Fruit fly (Drosophila melanogaster) whole organism, embryonic: Measurements from ENCODE around the gene dikar.

ENCODE experiments used
- CG11456 ChIP-seq: fragments of 200-800 bp; sonication (Bioruptor generic); IDR thresholded peaks from 3 replicates; pipeline ENCODE4 v1.3.6; 2022; ENCODE audit warnings: missing biosample characterization, missing genetic modification characterization
- CG12299 ChIP-seq: fragments of 200-800 bp; sonication (Bioruptor generic); optimal IDR thresholded peaks from 2 replicates; lab custom pipeline; 2018; ENCODE audit warnings: missing biosample characterization, mild to moderate bottlenecking, missing genetic modification characterization
- CG14014 ChIP-seq: fragments of 200-800 bp; sonication (Bioruptor generic); IDR thresholded peaks from 2 replicates; pipeline ENCODE4 v1.3.6; 2022; ENCODE audit warnings: missing biosample characterization, missing genetic modification characterization
- CG14965 ChIP-seq: fragments of 200-800 bp; sonication (Bioruptor generic); optimal IDR thresholded peaks from 2 replicates; lab custom pipeline; 2016; ENCODE audit warnings: missing biosample characterization, missing genetic modification characterization, borderline replicate concordance
- CG1529 ChIP-seq: fragments of 200-800 bp; sonication (Bioruptor generic); optimal IDR thresholded peaks from 3 replicates; lab custom pipeline; 2018; ENCODE audit warnings: missing biosample characterization, missing genetic modification characterization
- CG17359 ChIP-seq: fragments of 200-800 bp; sonication (Bioruptor generic); optimal IDR thresholded peaks from 3 replicates; lab custom pipeline; 2018; ENCODE audit warnings: missing biosample characterization, mild to moderate bottlenecking, missing genetic modification characterization, moderate library complexity
- CG18476 ChIP-seq: fragments of 200-800 bp; sonication (Bioruptor generic); optimal IDR thresholded peaks from 2 replicates; lab custom pipeline; 2016; ENCODE audit warnings: missing biosample characterization, mild to moderate bottlenecking, missing genetic modification characterization
- CG18619 ChIP-seq: fragments of 200-800 bp; sonication (Bioruptor generic); optimal IDR thresholded peaks from 3 replicates; lab custom pipeline; 2017; ENCODE audit warnings: missing biosample characterization, mild to moderate bottlenecking, missing genetic modification characterization
- CG34224 ChIP-seq: fragments of 200-800 bp; sonication (Bioruptor generic); IDR thresholded peaks from 3 replicates; pipeline ENCODE4 v1.3.6; 2022; ENCODE audit warnings: missing biosample characterization, missing genetic modification characterization; ENCODE audit not compliant: partially characterized antibody
- CG6689 ChIP-seq: fragments of 200-800 bp; sonication (Bioruptor generic); IDR thresholded peaks from 2 replicates; pipeline ENCODE4 v1.3.6; 2022; ENCODE audit warnings: missing biosample characterization, missing genetic modification characterization
- CG6765 ChIP-seq: fragments of 200-800 bp; sonication (Bioruptor generic); optimal IDR thresholded peaks from 3 replicates; lab custom pipeline; 2017; ENCODE audit warnings: missing biosample characterization, mild to moderate bottlenecking, missing genetic modification characterization
- CG7271 ChIP-seq: fragments of 200-800 bp; sonication (Bioruptor generic); optimal IDR thresholded peaks from 2 replicates; lab custom pipeline; 2018; ENCODE audit warnings: missing biosample characterization, mild to moderate bottlenecking, missing genetic modification characterization, moderate library complexity
- CG9215 ChIP-seq: fragments of 200-800 bp; sonication (Bioruptor generic); IDR thresholded peaks from 2 replicates; pipeline ENCODE4 v1.3.6; 2022; ENCODE audit warnings: missing biosample characterization, missing genetic modification characterization
- CG9437 ChIP-seq: fragments of 200-800 bp; sonication (Bioruptor generic); optimal IDR thresholded peaks from 2 replicates; lab custom pipeline; 2018; ENCODE audit warnings: missing biosample characterization, mild to moderate bottlenecking, missing genetic modification characterization
- CG9876 ChIP-seq: fragments of 200-800 bp; sonication (Bioruptor generic); optimal IDR thresholded peaks from 2 replicates; lab custom pipeline; 2016; ENCODE audit warnings: missing biosample characterization, missing genetic modification characterization
- CHES-1-like ChIP-seq: fragments of 200-800 bp; sonication (Bioruptor generic); optimal IDR thresholded peaks from 2 replicates; lab custom pipeline; 2016; ENCODE audit warnings: missing biosample characterization, missing genetic modification characterization
- CTCF ChIP-seq: fragments of 200-800 bp; sonication (Bioruptor generic); optimal IDR thresholded peaks from 2 replicates; lab custom pipeline; 2017; ENCODE audit warnings: missing biosample characterization, mild to moderate bottlenecking, missing genetic modification characterization, moderate library complexity
- Camta ChIP-seq: fragments of 200-800 bp; sonication (Bioruptor generic); optimal IDR thresholded peaks from 2 replicates; lab custom pipeline; 2016; ENCODE audit warnings: missing biosample characterization, missing genetic modification characterization
- Chrac-16 ChIP-seq: fragments of 200-800 bp; sonication (Bioruptor generic); optimal IDR thresholded peaks from 3 replicates; lab custom pipeline; 2016; ENCODE audit warnings: missing biosample characterization, missing genetic modification characterization
- Hey ChIP-seq: fragments of 200-800 bp; sonication (Bioruptor generic); optimal IDR thresholded peaks from 3 replicates; lab custom pipeline; 2018; ENCODE audit warnings: missing biosample characterization, mild to moderate bottlenecking, missing genetic modification characterization
- Kr ChIP-seq: fragments of 200-800 bp; sonication (Bioruptor generic); optimal IDR thresholded peaks from 2 replicates; lab custom pipeline; 2017; ENCODE audit warnings: missing biosample characterization, mild to moderate bottlenecking, missing genetic modification characterization
- MBD-R2 ChIP-seq: fragments of 200-800 bp; sonication (Bioruptor generic); IDR thresholded peaks from 2 replicates; pipeline ENCODE4 v1.3.6; 2022; ENCODE audit warnings: missing biosample characterization, missing genetic modification characterization
- Myb ChIP-seq: fragments of 200-800 bp; sonication (Bioruptor generic); optimal IDR thresholded peaks from 2 replicates; lab custom pipeline; 2016; ENCODE audit warnings: missing biosample characterization, missing genetic modification characterization
- Sry-δ ChIP-seq: fragments of 200-800 bp; sonication (Bioruptor generic); optimal IDR thresholded peaks from 2 replicates; lab custom pipeline; 2016; ENCODE audit warnings: missing biosample characterization, missing genetic modification characterization
- Trl ChIP-seq, 3 experiments: fragments of >200 bp in 2 of 3; fragments of 200-800 bp in 1 of 3; sonication (Bioruptor generic) in 1 of 3; optimal IDR thresholded peaks; 2 replicates in 1 of 3; 3 replicates in 2 of 3; lab custom pipeline; 2016 to 2017; ENCODE audit warnings: missing biosample characterization in 1 of 3, missing genetic modification characterization in 1 of 3
- abd-A ChIP-seq: fragments of 200-800 bp; sonication (Bioruptor generic); optimal IDR thresholded peaks from 3 replicates; lab custom pipeline; 2019; ENCODE audit warnings: missing biosample characterization, mild to moderate bottlenecking, missing genetic modification characterization, moderate library complexity
- az2 ChIP-seq: fragments of 200-800 bp; sonication (Bioruptor generic); optimal IDR thresholded peaks from 3 replicates; lab custom pipeline; 2016; ENCODE audit warnings: missing biosample characterization, missing genetic modification characterization
- bcd ChIP-seq: fragments of 200-800 bp; sonication (Bioruptor generic); optimal IDR thresholded peaks from 2 replicates; lab custom pipeline; 2017; ENCODE audit warnings: missing biosample characterization, mild to moderate bottlenecking, missing genetic modification characterization
- bigmax ChIP-seq: fragments of 200-800 bp; sonication (Bioruptor generic); optimal IDR thresholded peaks from 2 replicates; lab custom pipeline; 2018; ENCODE audit warnings: missing biosample characterization, mild to moderate bottlenecking, missing genetic modification characterization
- btn ChIP-seq: fragments of 200-800 bp; sonication (Bioruptor generic); optimal IDR thresholded peaks from 2 replicates; lab custom pipeline; 2016; ENCODE audit warnings: missing biosample characterization, missing genetic modification characterization
- chinmo ChIP-seq: fragments of 200-800 bp; sonication (Bioruptor generic); IDR thresholded peaks from 4 replicates; pipeline ENCODE4 v1.3.6; 2022; ENCODE audit warnings: missing biosample characterization, missing genetic modification characterization; ENCODE audit not compliant: partially characterized antibody
- chn ChIP-seq: fragments of 200-800 bp; sonication (Bioruptor generic); optimal IDR thresholded peaks from 2 replicates; lab custom pipeline; 2016; ENCODE audit warnings: missing biosample characterization, missing genetic modification characterization
- da ChIP-seq: fragments of 200-800 bp; sonication (Bioruptor generic); optimal IDR thresholded peaks from 2 replicates; lab custom pipeline; 2016; ENCODE audit warnings: missing biosample characterization, missing genetic modification characterization
- emc ChIP-seq: fragments of 200-800 bp; sonication (Bioruptor generic); optimal IDR thresholded peaks from 2 replicates; lab custom pipeline; 2016; ENCODE audit warnings: missing biosample characterization, missing genetic modification characterization
- ewg ChIP-seq: fragments of 200-800 bp; sonication (Bioruptor generic); optimal IDR thresholded peaks from 3 replicates; lab custom pipeline; 2017; ENCODE audit warnings: mild to moderate bottlenecking, missing biosample characterization, missing genetic modification reagents, missing genetic modification characterization
- eyg ChIP-seq: fragments of 200-800 bp; sonication (Bioruptor generic); optimal IDR thresholded peaks from 3 replicates; lab custom pipeline; 2016; ENCODE audit warnings: missing biosample characterization, missing genetic modification characterization
- gem ChIP-seq: fragments of 200-800 bp; sonication (Bioruptor generic); optimal IDR thresholded peaks from 2 replicates; lab custom pipeline; 2019; ENCODE audit warnings: missing biosample characterization, mild to moderate bottlenecking, missing genetic modification characterization, moderate library complexity
- gsb ChIP-seq: fragments of 200-800 bp; sonication (Bioruptor generic); IDR thresholded peaks from 2 replicates; pipeline ENCODE4 v1.3.6; 2022; ENCODE audit warnings: missing biosample characterization, missing genetic modification characterization
- gsb-n ChIP-seq: fragments of 200-800 bp; sonication (Bioruptor generic); optimal IDR thresholded peaks from 3 replicates; lab custom pipeline; 2018; ENCODE audit warnings: missing biosample characterization, mild to moderate bottlenecking, missing genetic modification characterization
- hkb ChIP-seq, 2 experiments: fragments of 200-800 bp in 1 of 2; fragments of >200 bp in 1 of 2; sonication (Bioruptor generic) in 1 of 2; IDR thresholded peaks in 1 of 2; optimal IDR thresholded peaks in 1 of 2; 2 replicates each; pipeline versions ENCODE4 v1.3.6 to Lab custom; 2017 to 2022; ENCODE audit warnings: missing biosample characterization in 1 of 2, missing genetic modification characterization in 1 of 2
- kni ChIP-seq: fragments of 200-800 bp; sonication (Bioruptor generic); optimal IDR thresholded peaks from 3 replicates; lab custom pipeline; 2017; ENCODE audit warnings: mild to moderate bottlenecking, missing biosample characterization, missing genetic modification reagents, missing genetic modification characterization
- luna ChIP-seq: fragments of 200-800 bp; sonication (Bioruptor generic); optimal IDR thresholded peaks from 2 replicates; lab custom pipeline; 2016; ENCODE audit warnings: missing biosample characterization, missing genetic modification characterization
- mam ChIP-seq: fragments of 200-800 bp; sonication (Bioruptor generic); optimal IDR thresholded peaks from 3 replicates; lab custom pipeline; 2016; ENCODE audit warnings: missing biosample characterization, missing genetic modification characterization
- psq ChIP-seq: fragments of 200-800 bp; sonication (Bioruptor generic); optimal IDR thresholded peaks from 2 replicates; lab custom pipeline; 2017; ENCODE audit warnings: missing biosample characterization, missing genetic modification characterization
- ro ChIP-seq: fragments of 200-800 bp; sonication (Bioruptor generic); IDR thresholded peaks from 2 replicates; pipeline ENCODE4 v1.3.6; 2022; ENCODE audit warnings: missing biosample characterization, missing genetic modification characterization
- salm ChIP-seq: fragments of 200-800 bp; sonication (Bioruptor generic); optimal IDR thresholded peaks from 2 replicates; lab custom pipeline; 2018; ENCODE audit warnings: missing biosample characterization, mild to moderate bottlenecking, missing genetic modification characterization
- sob ChIP-seq: fragments of 200-800 bp; sonication (Bioruptor generic); IDR thresholded peaks from 2 replicates; pipeline ENCODE4 v1.3.6; 2022; ENCODE audit warnings: missing biosample characterization, missing genetic modification characterization
- tap ChIP-seq: fragments of 200-800 bp; optimal IDR thresholded peaks from 3 replicates; lab custom pipeline; 2019; ENCODE audit warnings: missing biosample characterization, mild to moderate bottlenecking, missing genetic modification characterization, moderate library complexity
- trem ChIP-seq: fragments of 200-800 bp; optimal IDR thresholded peaks from 3 replicates; lab custom pipeline; 2019; ENCODE audit warnings: missing biosample characterization, mild to moderate bottlenecking, missing genetic modification characterization, moderate library complexity
- wdn ChIP-seq: fragments of 200-800 bp; sonication (Bioruptor generic); IDR thresholded peaks from 2 replicates; pipeline ENCODE4 v1.3.6; 2022; ENCODE audit warnings: missing biosample characterization, missing genetic modification characterization

Gene dikar

DNA sequence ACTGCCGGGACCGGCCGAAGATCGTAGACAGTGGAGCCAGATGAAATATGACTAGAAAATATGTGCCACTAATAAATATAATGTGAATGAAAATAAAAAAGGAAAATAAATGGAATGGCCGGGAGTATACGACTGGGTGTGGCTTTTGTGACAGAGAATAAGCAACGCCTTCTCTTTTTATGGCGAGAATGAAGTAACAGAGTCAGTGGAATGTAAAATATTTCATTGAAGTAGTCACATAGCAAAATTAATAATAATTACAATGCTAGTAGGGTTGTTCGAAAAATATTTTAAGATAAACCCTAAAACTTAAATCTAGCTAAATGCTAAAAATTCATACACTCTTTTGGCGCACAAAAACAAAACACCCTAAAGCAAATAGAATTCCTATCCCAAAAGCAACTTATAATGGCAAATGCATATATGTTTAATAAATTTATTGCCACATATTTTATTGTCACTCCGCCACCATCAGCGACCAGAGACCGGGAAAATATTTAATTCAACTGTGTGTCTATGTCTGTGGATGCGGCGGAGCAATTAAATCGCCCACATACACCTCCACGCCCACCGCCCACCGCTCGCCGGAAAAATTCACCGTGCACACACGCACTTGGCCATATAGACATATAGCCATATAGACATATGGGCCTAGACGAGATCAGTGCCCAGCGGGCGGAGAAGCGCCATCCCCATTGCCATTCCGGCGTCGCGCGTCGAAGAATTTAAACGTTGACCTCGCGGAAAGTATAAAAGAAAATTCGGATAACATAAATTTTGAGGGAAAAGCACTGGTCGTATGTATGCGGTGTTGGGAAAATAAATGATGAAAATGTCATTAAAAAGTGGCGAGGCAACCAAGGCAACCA lies 36.0 kb downstream of the dikar start (continued):
- TF ChIP-seq CTCF (GFP tag; lab: Kevin White, UChicago) (no peak), sob (no peak), Myb (GFP tag; lab: Kevin White, UChicago) (no peak), CG6765 (GFP tag; lab: Kevin White, UChicago) (peak; percentile 22), CG17359 (tag; lab: Kevin White, UChicago) (peak; percentile 20), trem (no peak), Chrac-16 (GFP tag; lab: Kevin White, UChicago) (no peak), Sry-δ (no peak), salm (no peak), CG7271 (tag; lab: Kevin White, UChicago) (no peak), CG18619 (no peak), gem (tag; lab: Kevin White, UChicago) (peak; percentile 48), chinmo (GFP tag; lab: Robert Waterston, UW) (0 out of 4 replicates have a peak, but pooled peaks have one; percentile 42), CG14014 (no peak), bigmax (GFP tag; lab: Kevin White, UChicago) (no peak), Kr (GFP tag; lab: Kevin White, UChicago) (no peak), CHES-1-like (GFP tag; lab: Kevin White, UChicago) (no peak), luna (no peak), kni (GFP tag; lab: Kevin White, UChicago) (no peak), hkb (optimal IDR thresholded peaks at IDR 0.05; lab: Kevin White, UChicago) (no peak), hkb (GFP tag; IDR thresholded peaks at IDR 0.05; lab: Robert Waterston, UW) (no peak), CG14965 (GFP tag; lab: Kevin White, UChicago) (no peak), abd-A (peak; percentile 0), emc (no peak), ewg (no peak), CG11456 (GFP tag; lab: Robert Waterston, UW) (no peak), eyg (GFP tag; lab: Kevin White, UChicago) (no peak), gsb-n (tag; lab: Kevin White, UChicago) (no peak), CG1529 (GFP tag; lab: Kevin White, UChicago) (no peak), MBD-R2 (GFP tag; lab: Robert Waterston, UW) (no peak), az2 (GFP tag; lab: Kevin White, UChicago) (no peak), CG6689 (GFP tag; lab: Robert Waterston, UW) (peak; percentile 36; the same call in 1 of the 2 replicates), da (no peak), CG9437 (GFP tag; lab: Kevin White, UChicago) (no peak), CG18476 (GFP tag; lab: Kevin White, UChicago) (no peak), mam (GFP tag; lab: Kevin White, UChicago) (no peak), bcd (GFP tag; lab: Kevin White, UChicago) (no peak), CG9876 (no peak), wdn (no peak), CG9215 (no peak), CG12299 (no peak), chn (GFP tag; lab: Kevin White, UChicago) (no peak), Trl (optimal IDR thresholded peaks at IDR 0.05; lab: Kevin White, UChicago) (no peak), Trl (GFP tag; optimal IDR thresholded peaks at IDR 0.05; lab: Kevin White, UChicago) (no peak), Hey (no peak), psq (GFP tag; lab: Kevin White, UChicago) (no peak), gsb (GFP tag; lab: Robert Waterston, UW) (no peak), tap (tag; lab: Kevin White, UChicago) (no peak), Camta (GFP tag; lab: Kevin White, UChicago) (no peak), ro (GFP tag; lab: Robert Waterston, UW) (no peak), btn (no peak), CG34224 (no peak)
